Fruit fly (Drosophila melanogaster) whole organism, embryonic: ENCODE data around the gene Fer3HCH.
A peak's percentile ranks its signal among the peaks of the same experiment; 100 is the strongest.

Source experiments
- Abd-B ChIP-seq: fragments of 200-800 bp; sonication (Bioruptor generic); optimal IDR thresholded peaks from 2 replicates; lab custom pipeline; 2018; ENCODE audit warnings: missing biosample characterization, mild to moderate bottlenecking, missing genetic modification characterization, moderate library complexity
- Ada2b ChIP-seq: fragments of 200-800 bp; sonication (Bioruptor generic); IDR thresholded peaks from 2 replicates; pipeline ENCODE4 v1.3.6; 2022; ENCODE audit warnings: missing biosample characterization, missing genetic modification characterization
- Atf6 ChIP-seq: fragments of 200-800 bp; sonication (Bioruptor generic); IDR thresholded peaks from 2 replicates; pipeline ENCODE4 v1.3.6; 2022; ENCODE audit warnings: missing biosample characterization, missing genetic modification characterization
- CG10654 ChIP-seq: fragments of 200-800 bp; sonication (Bioruptor generic); optimal IDR thresholded peaks from 2 replicates; lab custom pipeline; 2016; ENCODE audit warnings: missing biosample characterization, missing genetic modification characterization
- CG11696 ChIP-seq: fragments of 200-800 bp; sonication (Bioruptor generic); IDR thresholded peaks from 2 replicates; pipeline ENCODE4 v1.3.6; 2022; ENCODE audit warnings: missing biosample characterization, missing genetic modification characterization
- CG12659 ChIP-seq: fragments of 200-800 bp; sonication (Bioruptor generic); optimal IDR thresholded peaks from 3 replicates; lab custom pipeline; 2017; ENCODE audit warnings: mild to moderate bottlenecking, missing biosample characterization, missing genetic modification reagents, missing genetic modification characterization
- CG14860 ChIP-seq: fragments of 200-800 bp; sonication (Bioruptor generic); IDR thresholded peaks from 3 replicates; pipeline ENCODE4 v1.3.6; 2022; ENCODE audit warnings: missing biosample characterization, missing genetic modification characterization; ENCODE audit not compliant: partially characterized antibody
- CG15073 ChIP-seq: fragments of 200-800 bp; sonication (Bioruptor generic); optimal IDR thresholded peaks from 2 replicates; lab custom pipeline; 2016; ENCODE audit warnings: missing biosample characterization, missing genetic modification characterization
- CG16779 ChIP-seq: fragments of 200-800 bp; sonication (Bioruptor generic); IDR thresholded peaks from 2 replicates; pipeline ENCODE4 v1.3.6; 2022; ENCODE audit warnings: missing biosample characterization, missing genetic modification characterization
- CG16813 ChIP-seq: fragments of 200-800 bp; sonication (Bioruptor generic); IDR thresholded peaks from 3 replicates; pipeline ENCODE4 v1.3.6; 2022; ENCODE audit warnings: missing biosample characterization, missing genetic modification characterization; ENCODE audit not compliant: partially characterized antibody
- CG16863 ChIP-seq: fragments of 200-800 bp; sonication (Bioruptor generic); optimal IDR thresholded peaks from 3 replicates; lab custom pipeline; 2016; ENCODE audit warnings: missing biosample characterization, missing genetic modification characterization
- CG17361 ChIP-seq: fragments of 200-800 bp; sonication (Bioruptor generic); IDR thresholded peaks from 3 replicates; pipeline ENCODE4 v1.3.6; 2022; ENCODE audit warnings: missing biosample characterization, missing genetic modification characterization
- CG2129 ChIP-seq: fragments of 200-800 bp; sonication (Bioruptor generic); IDR thresholded peaks from 2 replicates; pipeline ENCODE4 v1.3.6; 2022; ENCODE audit warnings: missing biosample characterization, missing genetic modification characterization; ENCODE audit not compliant: partially characterized antibody
- CG2712 ChIP-seq: fragments of 200-800 bp; optimal IDR thresholded peaks from 3 replicates; lab custom pipeline; 2019; ENCODE audit warnings: missing biosample characterization, mild to moderate bottlenecking, missing genetic modification characterization, moderate library complexity
- CG30431 ChIP-seq: fragments of 200-800 bp; sonication (Bioruptor generic); optimal IDR thresholded peaks from 2 replicates; lab custom pipeline; 2017; ENCODE audit warnings: missing biosample characterization, missing genetic modification characterization
- CG31224 ChIP-seq: fragments of 200-800 bp; sonication (Bioruptor generic); IDR thresholded peaks from 2 replicates; pipeline ENCODE4 v1.3.6; 2022; ENCODE audit warnings: missing biosample characterization, missing genetic modification characterization
- CG5953 ChIP-seq: fragments of 200-800 bp; sonication (Bioruptor generic); IDR thresholded peaks from 2 replicates; pipeline ENCODE4 v1.3.6; 2022; ENCODE audit warnings: missing biosample characterization, missing genetic modification characterization
- CG6813 ChIP-seq: fragments of 200-800 bp; sonication (Bioruptor generic); optimal IDR thresholded peaks from 2 replicates; lab custom pipeline; 2017; ENCODE audit warnings: missing biosample characterization, missing genetic modification characterization, mild to moderate bottlenecking, moderate library complexity, missing genetic modification reagents
- CG7556 ChIP-seq: fragments of 200-800 bp; sonication (Bioruptor generic); optimal IDR thresholded peaks from 2 replicates; lab custom pipeline; 2017; ENCODE audit warnings: missing biosample characterization, mild to moderate bottlenecking, missing genetic modification characterization
- CG8359 ChIP-seq: fragments of 200-800 bp; sonication (Bioruptor generic); optimal IDR thresholded peaks from 2 replicates; lab custom pipeline; 2017; ENCODE audit warnings: missing biosample characterization, mild to moderate bottlenecking, missing genetic modification characterization, borderline replicate concordance
- CG9437 ChIP-seq: fragments of 200-800 bp; sonication (Bioruptor generic); optimal IDR thresholded peaks from 2 replicates; lab custom pipeline; 2018; ENCODE audit warnings: missing biosample characterization, mild to moderate bottlenecking, missing genetic modification characterization
- CrebB ChIP-seq: fragments of 200-800 bp; sonication (Bioruptor generic); optimal IDR thresholded peaks from 3 replicates; lab custom pipeline; 2018; ENCODE audit warnings: missing biosample characterization, mild to moderate bottlenecking, missing genetic modification characterization
- Dip3 ChIP-seq: fragments of 200-800 bp; sonication (Bioruptor generic); optimal IDR thresholded peaks from 3 replicates; lab custom pipeline; 2016; ENCODE audit warnings: missing biosample characterization, missing genetic modification characterization
- Doc3 ChIP-seq: fragments of 200-800 bp; sonication (Bioruptor generic); IDR thresholded peaks from 3 replicates; pipeline ENCODE4 v1.3.6; 2022; ENCODE audit warnings: missing biosample characterization, missing genetic modification characterization; ENCODE audit not compliant: partially characterized antibody
- Dp ChIP-seq: fragments of 200-800 bp; sonication (Bioruptor generic); optimal IDR thresholded peaks from 2 replicates; lab custom pipeline; 2018; ENCODE audit warnings: missing biosample characterization, mild to moderate bottlenecking, missing genetic modification characterization, moderate library complexity
- Drgx ChIP-seq: fragments of 200-800 bp; sonication (Bioruptor generic); IDR thresholded peaks from 2 replicates; pipeline ENCODE4 v1.3.6; 2022; ENCODE audit warnings: missing biosample characterization, missing genetic modification characterization
- GATAe ChIP-seq: fragments of 200-800 bp; sonication (Bioruptor generic); conservative IDR thresholded peaks from 2 replicates; pipeline ENCODE4 v1.3.6; 2022; ENCODE audit warnings: missing biosample characterization, missing genetic modification characterization
- HLH4C ChIP-seq: fragments of 200-800 bp; sonication (Bioruptor generic); IDR thresholded peaks from 3 replicates; pipeline ENCODE4 v1.3.6; 2022; ENCODE audit warnings: missing biosample characterization, missing genetic modification characterization; ENCODE audit not compliant: partially characterized antibody
- HLH54F ChIP-seq: fragments of 200-800 bp; sonication (Bioruptor generic); optimal IDR thresholded peaks from 3 replicates; lab custom pipeline; 2016; ENCODE audit warnings: missing biosample characterization, missing genetic modification characterization
- HLHmδ ChIP-seq: fragments of 200-800 bp; sonication (Bioruptor generic); optimal IDR thresholded peaks from 2 replicates; lab custom pipeline; 2018; ENCODE audit warnings: missing biosample characterization, mild to moderate bottlenecking, missing genetic modification characterization, moderate library complexity
- HmgZ ChIP-seq: fragments of 200-800 bp; sonication (Bioruptor generic); optimal IDR thresholded peaks from 2 replicates; lab custom pipeline; 2018; ENCODE audit warnings: missing biosample characterization, mild to moderate bottlenecking, missing genetic modification characterization
- MTF-1 ChIP-seq: fragments of 200-800 bp; sonication (Bioruptor generic); optimal IDR thresholded peaks from 2 replicates; lab custom pipeline; 2018; ENCODE audit warnings: missing biosample characterization, mild to moderate bottlenecking, missing genetic modification characterization, borderline replicate concordance
- Pdp1 ChIP-seq, 2 experiments: fragments of 200-800 bp; sonication (Bioruptor generic); optimal IDR thresholded peaks; 3 replicates each; lab custom pipeline; 2016; ENCODE audit warnings: missing biosample characterization in 2 of 2, missing genetic modification characterization in 2 of 2, mild to moderate bottlenecking in 1 of 2, moderate library complexity in 1 of 2
- Sox102F ChIP-seq: fragments of 200-800 bp; sonication (Bioruptor generic); optimal IDR thresholded peaks from 2 replicates; lab custom pipeline; 2018; ENCODE audit warnings: missing biosample characterization, mild to moderate bottlenecking, missing genetic modification characterization, moderate library complexity
- TFAM ChIP-seq: fragments of 200-800 bp; sonication (Bioruptor generic); optimal IDR thresholded peaks from 2 replicates; lab custom pipeline; 2017; ENCODE audit warnings: missing biosample characterization, missing genetic modification characterization, inconsistent platforms
- ara ChIP-seq: fragments of 200-800 bp; sonication (Bioruptor generic); IDR thresholded peaks from 2 replicates; pipeline ENCODE4 v1.3.6; 2022; ENCODE audit warnings: missing biosample characterization, missing genetic modification characterization
- ato ChIP-seq: fragments of 200-800 bp; sonication (Bioruptor generic); IDR thresholded peaks from 2 replicates; pipeline ENCODE4 v1.3.6; 2022; ENCODE audit warnings: missing biosample characterization, missing genetic modification characterization; ENCODE audit not compliant: partially characterized antibody
- cg ChIP-seq: fragments of 200-800 bp; sonication (Bioruptor generic); optimal IDR thresholded peaks from 3 replicates; lab custom pipeline; 2019; ENCODE audit warnings: missing biosample characterization, mild to moderate bottlenecking, missing genetic modification characterization, moderate library complexity
- crol ChIP-seq: fragments of 200-800 bp; sonication (Bioruptor generic); IDR thresholded peaks from 2 replicates; pipeline ENCODE4 v1.3.6; 2022; ENCODE audit warnings: missing biosample characterization, missing genetic modification characterization
- dm ChIP-seq: fragments of 200-800 bp; sonication (Bioruptor generic); optimal IDR thresholded peaks from 3 replicates; lab custom pipeline; 2016; ENCODE audit warnings: missing biosample characterization, missing genetic modification characterization
- lbe ChIP-seq: fragments of 200-800 bp; sonication (Bioruptor generic); optimal IDR thresholded peaks from 2 replicates; lab custom pipeline; 2016; ENCODE audit warnings: missing biosample characterization, mild to moderate bottlenecking, missing genetic modification characterization
- nerfin-2 ChIP-seq: fragments of 200-800 bp; sonication (Bioruptor generic); IDR thresholded peaks from 2 replicates; pipeline ENCODE4 v1.3.6; 2022; ENCODE audit warnings: missing biosample characterization, missing genetic modification characterization; ENCODE audit not compliant: partially characterized antibody
- salm ChIP-seq: fragments of 200-800 bp; sonication (Bioruptor generic); optimal IDR thresholded peaks from 2 replicates; lab custom pipeline; 2018; ENCODE audit warnings: missing biosample characterization, mild to moderate bottlenecking, missing genetic modification characterization
- sc ChIP-seq, 3 experiments: fragments of >200 bp in 2 of 3; fragments of 200-800 bp in 1 of 3; sonication (Bioruptor generic) in 1 of 3; optimal IDR thresholded peaks; 2 replicates in 2 of 3; 3 replicates in 1 of 3; lab custom pipeline; 2017; ENCODE audit warnings: mild to moderate bottlenecking in 1 of 3, missing biosample characterization in 1 of 3, missing genetic modification characterization in 1 of 3, missing genetic modification reagents in 1 of 3
- schlank ChIP-seq: fragments of 200-800 bp; sonication (Bioruptor generic); optimal IDR thresholded peaks from 2 replicates; lab custom pipeline; 2018; ENCODE audit warnings: missing biosample characterization, mild to moderate bottlenecking, missing genetic modification characterization
- sisA ChIP-seq: fragments of 200-800 bp; sonication (Bioruptor generic); IDR thresholded peaks from 2 replicates; pipeline ENCODE4 v1.3.6; 2022; ENCODE audit warnings: missing biosample characterization, missing genetic modification characterization
- tna ChIP-seq: fragments of 200-800 bp; sonication (Bioruptor generic); IDR thresholded peaks from 2 replicates; pipeline ENCODE4 v1.3.6; 2022; ENCODE audit warnings: missing biosample characterization, missing genetic modification characterization; ENCODE audit not compliant: partially characterized antibody

Gene Fer3HCH

dm6 chrX:13090656-13091261, 17.2 kb downstream of the Fer3HCH start, which contains the start of gene lic (continued):
- no peak for TF ChIP-seq GATAe (GFP tag; lab: Robert Waterston, UW)
- TF ChIP-seq MTF-1 (GFP tag; lab: Kevin White, UChicago) = no peak
- peak; percentile 63 for TF ChIP-seq Doc3
- no peak for TF ChIP-seq Sox102F (GFP tag; lab: Kevin White, UChicago)
- TF ChIP-seq CG5953 (GFP tag; lab: Robert Waterston, UW) = no peak
- no peak for TF ChIP-seq lbe (GFP tag; lab: Kevin White, UChicago)
- TF ChIP-seq salm (tag; lab: Kevin White, UChicago) = no peak
- TF ChIP-seq CG30431 (GFP tag; lab: Kevin White, UChicago) = no peak
- no peak for TF ChIP-seq CG2712 (tag; lab: Kevin White, UChicago)
- no peak for TF ChIP-seq CG15073 (GFP tag; lab: Kevin White, UChicago)
- no peak for TF ChIP-seq CG10654 (GFP tag; lab: Kevin White, UChicago)
- no peak for TF ChIP-seq CG11696 (GFP tag; lab: Robert Waterston, UW)
- no peak for TF ChIP-seq CG31224 (GFP tag; lab: Robert Waterston, UW)
- peak; percentile 82 for TF ChIP-seq tna
- no peak for TF ChIP-seq CG6813 (GFP tag; lab: Kevin White, UChicago)
- TF ChIP-seq Atf6 (GFP tag; lab: Robert Waterston, UW) = no peak
- no peak for TF ChIP-seq dm (GFP tag; lab: Kevin White, UChicago)
- TF ChIP-seq CG9437 (GFP tag; lab: Kevin White, UChicago) = peak; percentile 26
- no peak for TF ChIP-seq CG16863
- peak; percentile 88 for TF ChIP-seq ato (GFP tag; lab: Robert Waterston, UW)
- TF ChIP-seq CG8359 (GFP tag; lab: Kevin White, UChicago) = no peak
- no peak for TF ChIP-seq CG17361 (GFP tag; lab: Robert Waterston, UW)
- TF ChIP-seq Drgx (GFP tag; lab: Robert Waterston, UW) = no peak
- no peak for TF ChIP-seq HLH54F (GFP tag; lab: Kevin White, UChicago)
- TF ChIP-seq, all 482 proteins: peak for 51

- no peak for TF ChIP-seq CrebB (tag; lab: Kevin White, UChicago)
- no peak for TF ChIP-seq ara (GFP tag; lab: Robert Waterston, UW)
- no peak for TF ChIP-seq Dp (GFP tag; lab: Kevin White, UChicago)
- no peak for TF ChIP-seq Ada2b (GFP tag; lab: Robert Waterston, UW)
- TF ChIP-seq schlank (tag; lab: Kevin White, UChicago) = no peak
- peak; percentile 79 for TF ChIP-seq nerfin-2 (GFP tag; lab: Robert Waterston, UW)
- TF ChIP-seq crol (GFP tag; lab: Robert Waterston, UW) = peak; percentile 81
- TF ChIP-seq HmgZ (tag; lab: Kevin White, UChicago) = peak; percentile 1
- no peak for TF ChIP-seq Abd-B (GFP tag; lab: Kevin White, UChicago)
- TF ChIP-seq Pdp1 (GFP tag; optimal IDR thresholded peaks at IDR 0.05; lab: Kevin White, UChicago) = peak in 1 of 2 experiments; percentile 29
- peak; percentile 87 for TF ChIP-seq CG16813 (GFP tag; lab: Robert Waterston, UW)
- TF ChIP-seq cg (GFP tag; lab: Kevin White, UChicago) = peak; percentile 96
- TF ChIP-seq HLHmδ (GFP tag; lab: Kevin White, UChicago) = no peak
- no peak for TF ChIP-seq sc (optimal IDR thresholded peaks at IDR 0.05; lab: Kevin White, UChicago)
- TF ChIP-seq sc (GFP tag; optimal IDR thresholded peaks at IDR 0.05; lab: Kevin White, UChicago) = no peak
- TF ChIP-seq CG14860 = peak; percentile 77
- TF ChIP-seq CG12659 (GFP tag; lab: Kevin White, UChicago) = peak; percentile 13
- no peak for TF ChIP-seq CG16779 (GFP tag; lab: Robert Waterston, UW)
- peak; percentile 86 for TF ChIP-seq HLH4C
- no peak for TF ChIP-seq Dip3 (GFP tag; lab: Kevin White, UChicago)
- TF ChIP-seq CG2129 (GFP tag; lab: Robert Waterston, UW) = peak; percentile 57
- TF ChIP-seq sisA (GFP tag; lab: Robert Waterston, UW) = no peak
- no peak for TF ChIP-seq CG7556 (GFP tag; lab: Kevin White, UChicago)
- no peak for TF ChIP-seq TFAM (GFP tag; lab: Kevin White, UChicago)
Measured at dm6 chrX:13089920-13090655, 17.9 kb downstream of the Fer3HCH start, which contains the start of gene hep. Gene hep (minus strand): TSS chrX:13090434.
